Worm (Caenorhabditis elegans) whole organism, L4 larva: ENCODE measurements around the gene C45G9.8.

Source experiments
- F10B5.3 ChIP-seq: sonication (generic microtip); optimal IDR thresholded peaks from 2 replicates; lab custom pipeline; 2016; ENCODE audit warnings: mild to moderate bottlenecking, missing genetic modification characterization, missing compliant biosample characterization
- F49E8.2 ChIP-seq: sonication (generic microtip); optimal IDR thresholded peaks from 2 replicates; lab custom pipeline; 2016; ENCODE audit warnings: missing compliant biosample characterization, mild to moderate bottlenecking, missing genetic modification characterization, borderline replicate concordance
- T20F7.1 ChIP-seq: fragments of 200-800 bp; sonication (Bioruptor generic); optimal IDR thresholded peaks from 2 replicates; lab custom pipeline; 2018; ENCODE audit warnings: mild to moderate bottlenecking, missing genetic modification characterization, missing compliant biosample characterization
- T26A8.4 ChIP-seq: fragments of 200-800 bp; sonication (Bioruptor generic); IDR thresholded peaks from 2 replicates; pipeline ENCODE4 v1.3.6; 2022; ENCODE audit warnings: missing genetic modification characterization, missing compliant biosample characterization
- Y105C5A.15 ChIP-seq: fragments of 200-800 bp; sonication (Bioruptor generic); IDR thresholded peaks from 2 replicates; pipeline ENCODE4 v1.3.6; 2022; ENCODE audit warnings: missing genetic modification characterization, missing compliant biosample characterization
- Y48G9A.11 ChIP-seq: fragments of 200-800 bp; sonication (Bioruptor generic); IDR thresholded peaks from 2 replicates; pipeline ENCODE4 v1.3.6; 2022; ENCODE audit warnings: missing genetic modification reagents, missing genetic modification characterization, missing compliant biosample characterization
- ZK337.2 ChIP-seq: fragments of 200-800 bp; sonication (Bioruptor generic); IDR thresholded peaks from 2 replicates; pipeline ENCODE4 v1.3.6; 2022; ENCODE audit warnings: missing genetic modification reagents, missing genetic modification characterization, missing compliant biosample characterization
- ama-1 ChIP-seq: fragments of 150-350 bp; optimal IDR thresholded peaks from 2 replicates; lab custom pipeline; 2014; ENCODE audit warnings: inconsistent platforms, mixed read lengths
- arid-1 ChIP-seq: fragments of 200-800 bp; sonication (Bioruptor generic); conservative IDR thresholded peaks from 2 replicates; pipeline ENCODE4 v1.3.6; 2022; ENCODE audit warnings: missing genetic modification reagents, missing genetic modification characterization, missing compliant biosample characterization
- ceh-20 ChIP-seq: fragments of 200-800 bp; sonication (Bioruptor generic); IDR thresholded peaks from 2 replicates; pipeline ENCODE4 v1.3.6; 2022; ENCODE audit warnings: missing genetic modification reagents, missing genetic modification characterization, missing compliant biosample characterization
- ces-1 ChIP-seq: fragments of 150-350 bp; sonication (generic microtip); optimal IDR thresholded peaks from 4 replicates; lab custom pipeline; 2014; ENCODE audit warnings: missing biosample characterization, missing genetic modification reagents, missing genetic modification characterization
- cey-2 ChIP-seq: sonication (generic microtip); optimal IDR thresholded peaks from 3 replicates; lab custom pipeline; 2017; ENCODE audit warnings: missing genetic modification characterization, mild to moderate bottlenecking, missing compliant biosample characterization, antibody characterized with exemption, borderline replicate concordance; ENCODE audit not compliant: insufficient read depth
- dmd-8 ChIP-seq: fragments of 200-800 bp; sonication (Bioruptor generic); IDR thresholded peaks from 2 replicates; pipeline ENCODE4 v1.3.6; 2022; ENCODE audit warnings: missing genetic modification characterization, missing compliant biosample characterization
- gei-8 ChIP-seq: fragments of 200-800 bp; sonication (Bioruptor generic); optimal IDR thresholded peaks from 2 replicates; lab custom pipeline; 2018; ENCODE audit warnings: mild to moderate bottlenecking, missing genetic modification characterization, missing compliant biosample characterization
- hif-1 ChIP-seq, 2 experiments: sonication (generic microtip); optimal IDR thresholded peaks; 2 replicates each; lab custom pipeline; 2016 to 2017; ENCODE audit warnings: missing compliant biosample characterization in 2 of 2, missing genetic modification characterization in 2 of 2, missing genetic modification reagents in 2 of 2, missing genotype in 2 of 2, mild to moderate bottlenecking in 1 of 2
- hlh-30 ChIP-seq: sonication (generic microtip); optimal IDR thresholded peaks from 2 replicates; lab custom pipeline; 2017; ENCODE audit warnings: antibody characterized with exemption, mild to moderate bottlenecking, missing genetic modification characterization, missing compliant biosample characterization; ENCODE audit not compliant: insufficient read depth
- jun-1 ChIP-seq: fragments of 150-350 bp; optimal IDR thresholded peaks from 2 replicates; lab custom pipeline; 2014; ENCODE audit warnings: missing biosample characterization, missing genetic modification reagents, missing genetic modification characterization
- lim-7 ChIP-seq: fragments of 200-800 bp; sonication (Bioruptor generic); IDR thresholded peaks from 2 replicates; pipeline ENCODE4 v1.3.6; 2022; ENCODE audit warnings: missing genetic modification characterization, missing compliant biosample characterization
- lin-29 ChIP-seq: fragments of 200-800 bp; sonication (Bioruptor generic); IDR thresholded peaks from 2 replicates; pipeline ENCODE4 v1.3.6; 2022; ENCODE audit warnings: missing genetic modification reagents, missing genetic modification characterization, missing compliant biosample characterization
- lin-38 ChIP-seq: fragments of 200-800 bp; sonication (Bioruptor generic); IDR thresholded peaks from 2 replicates; pipeline ENCODE4 v1.3.6; 2022; ENCODE audit warnings: missing genetic modification reagents, missing genetic modification characterization, missing compliant biosample characterization
- lin-39 ChIP-seq: fragments of 150-350 bp; optimal IDR thresholded peaks from 2 replicates; lab custom pipeline; 2014; ENCODE audit warnings: missing biosample characterization, missing genetic modification reagents, missing genetic modification characterization
- lir-3 ChIP-seq: sonication (generic microtip); optimal IDR thresholded peaks from 2 replicates; lab custom pipeline; 2016; ENCODE audit warnings: mild to moderate bottlenecking, missing genetic modification characterization, missing compliant biosample characterization
- lsy-2 ChIP-seq, 2 experiments: fragments of 150-350 bp in 1 of 2; sonication (generic microtip) in 1 of 2; optimal IDR thresholded peaks; 2 replicates each; lab custom pipeline; 2014 to 2017; ENCODE audit warnings: missing biosample characterization in 2 of 2, missing genetic modification characterization in 2 of 2
- madf-9 ChIP-seq: fragments of 200-800 bp; sonication (Bioruptor generic); conservative IDR thresholded peaks from 2 replicates; pipeline ENCODE4 v1.3.6; 2022; ENCODE audit warnings: missing genetic modification reagents, missing genetic modification characterization, missing compliant biosample characterization
- mdt-29 ChIP-seq: fragments of 200-800 bp; sonication (Bioruptor generic); IDR thresholded peaks from 2 replicates; pipeline ENCODE4 v1.3.6; 2022; ENCODE audit warnings: missing genetic modification reagents, missing genetic modification characterization, missing compliant biosample characterization
- mep-1 ChIP-seq: fragments of 150-350 bp; sonication (generic microtip); optimal IDR thresholded peaks from 3 replicates; lab custom pipeline; 2014; ENCODE audit warnings: missing biosample characterization, missing genetic modification characterization
- nhr-10 ChIP-seq: fragments of 150-350 bp; optimal IDR thresholded peaks from 2 replicates; lab custom pipeline; 2014; ENCODE audit warnings: missing biosample characterization, missing genetic modification characterization
- nhr-11 ChIP-seq: fragments of 150-350 bp; optimal IDR thresholded peaks from 2 replicates; lab custom pipeline; 2014; ENCODE audit warnings: missing biosample characterization, missing genetic modification characterization
- nhr-237 ChIP-seq: sonication (generic microtip); optimal IDR thresholded peaks from 2 replicates; lab custom pipeline; 2017; ENCODE audit warnings: missing biosample characterization, missing genetic modification characterization
- nhr-28 ChIP-seq: fragments of 150-350 bp; optimal IDR thresholded peaks from 2 replicates; lab custom pipeline; 2014; ENCODE audit warnings: missing biosample characterization, missing genetic modification characterization
- nhr-41 ChIP-seq: fragments of 200-800 bp; sonication (Bioruptor generic); IDR thresholded peaks from 2 replicates; pipeline ENCODE4 v1.3.6; 2022; ENCODE audit warnings: missing genetic modification reagents, missing genetic modification characterization, missing compliant biosample characterization
- nhr-42 ChIP-seq: fragments of 200-800 bp; sonication (Bioruptor generic); IDR thresholded peaks from 2 replicates; pipeline ENCODE4 v1.3.6; 2022; ENCODE audit warnings: missing genetic modification characterization, missing compliant biosample characterization
- nhr-76 ChIP-seq: fragments of 150-350 bp; optimal IDR thresholded peaks from 2 replicates; lab custom pipeline; 2014; ENCODE audit warnings: missing biosample characterization, missing genetic modification characterization
- nhr-77 ChIP-seq: fragments of 150-350 bp; optimal IDR thresholded peaks from 2 replicates; lab custom pipeline; 2014; ENCODE audit warnings: missing biosample characterization, missing genetic modification characterization
- rbr-2 ChIP-seq: sonication (generic microtip); optimal IDR thresholded peaks from 2 replicates; lab custom pipeline; 2016; ENCODE audit warnings: missing genotype, missing genetic modification characterization, missing compliant biosample characterization
- saeg-2 ChIP-seq: fragments of 200-800 bp; sonication (Bioruptor generic); IDR thresholded peaks from 2 replicates; pipeline ENCODE4 v1.3.6; 2022; ENCODE audit warnings: missing genetic modification reagents, missing genetic modification characterization, missing compliant biosample characterization
- set-16 ChIP-seq: fragments of 200-800 bp; sonication (Bioruptor generic); IDR thresholded peaks from 2 replicates; pipeline ENCODE4 v1.3.6; 2022; ENCODE audit warnings: missing genetic modification reagents, missing genetic modification characterization, missing compliant biosample characterization
- spr-1 ChIP-seq: sonication (generic microtip); optimal IDR thresholded peaks from 2 replicates; lab custom pipeline; 2016; ENCODE audit warnings: mild to moderate bottlenecking, missing genetic modification characterization, missing compliant biosample characterization
- spr-3 ChIP-seq: fragments of 200-800 bp; sonication (Bioruptor generic); optimal IDR thresholded peaks from 2 replicates; lab custom pipeline; 2018; ENCODE audit warnings: mild to moderate bottlenecking, missing genetic modification characterization, missing compliant biosample characterization
- tag-97 ChIP-seq: fragments of 200-800 bp; sonication (Bioruptor generic); IDR thresholded peaks from 2 replicates; pipeline ENCODE4 v1.3.6; 2022; ENCODE audit warnings: missing genetic modification characterization, missing compliant biosample characterization
- tra-1 ChIP-seq: fragments of 200-800 bp; sonication (Bioruptor generic); IDR thresholded peaks from 2 replicates; pipeline ENCODE4 v1.3.6; 2022; ENCODE audit warnings: missing genetic modification reagents, missing genetic modification characterization, missing compliant biosample characterization
- unc-39 ChIP-seq: sonication (generic microtip); optimal IDR thresholded peaks from 2 replicates; lab custom pipeline; 2017; ENCODE audit warnings: missing biosample characterization, missing genetic modification characterization
- vab-7 ChIP-seq: fragments of 200-800 bp; sonication (Bioruptor generic); IDR thresholded peaks from 2 replicates; pipeline ENCODE4 v1.3.6; 2022; ENCODE audit warnings: missing genetic modification reagents, missing genetic modification characterization, missing compliant biosample characterization
- zip-11 ChIP-seq: fragments of 200-800 bp; sonication (Bioruptor generic); IDR thresholded peaks from 2 replicates; pipeline ENCODE4 v1.3.6; 2022; ENCODE audit warnings: missing genetic modification characterization, missing compliant biosample characterization

C45G9.8 gene

ce11 chrIII:5047175-5047574 lies 6.3 kb downstream of the C45G9.8 start, which contains the start of gene txbp-3 (continued):
- TF ChIP-seq set-16 (GFP tag; lab: Robert Waterston, UW) (no peak), Y105C5A.15 (no peak), saeg-2 (GFP tag; lab: Robert Waterston, UW) (no peak), rbr-2 (tag; lab: Kevin White, UChicago) (peak; percentile 1), hif-1 (tag; optimal IDR thresholded peaks at IDR 0.05; lab: Kevin White, UChicago) (peak in 1 of 2 experiments; percentile 33), ceh-20 (GFP tag; lab: Robert Waterston, UW) (no peak), lin-39 (tag; lab: Kevin White, UChicago) (no peak), ces-1 (GFP tag; lab: Kevin White, UChicago) (peak; percentile 12), nhr-28 (tag; lab: Kevin White, UChicago) (peak; percentile 77)

- no peak for TF ChIP-seq nhr-237
- no peak for TF ChIP-seq nhr-10
- TF ChIP-seq rbr-2 (tag; lab: Kevin White, UChicago), result no peak
- no peak for TF ChIP-seq unc-39
- TF ChIP-seq ama-1 (lab: Kevin White, UChicago), result no peak
- TF ChIP-seq zip-11 (GFP tag; lab: Robert Waterston, UW), result no peak
- TF ChIP-seq tra-1 (GFP tag; lab: Robert Waterston, UW), result no peak
- no peak for TF ChIP-seq nhr-77 (tag; lab: Kevin White, UChicago)
- TF ChIP-seq T20F7.1, result no peak
- no peak for TF ChIP-seq nhr-41 (GFP tag; lab: Robert Waterston, UW)
Measured at ce11 chrIII:5044709-5045108, 8.7 kb downstream of the C45G9.8 start, which contains the start of gene C45G9.14. Gene C45G9.14 (plus strand): TSS chrIII:5045009.

ce11 chrIII:5042112-5042511 lies 11.3 kb downstream of the C45G9.8 start, which contains the start of gene nlp-43:
Gene nlp-43 (plus strand): TSS chrIII:5042412.
- TF ChIP-seq cey-2 (tag; lab: Kevin White, UChicago), result no peak
- no peak for TF ChIP-seq spr-1
- no peak for TF ChIP-seq nhr-42 (GFP tag; lab: Robert Waterston, UW)

ce11 chrIII:5036158-5036557 lies 17.3 kb downstream of the C45G9.8 start, which contains the start of gene C45G9.6:
Gene C45G9.6 (plus strand): TSS chrIII:5036458.
- TF ChIP-seq jun-1, result no peak
- no peak for TF ChIP-seq vab-7 (GFP tag; lab: Robert Waterston, UW)
- TF ChIP-seq lin-29 (GFP tag; lab: Robert Waterston, UW), result no peak
- TF ChIP-seq tra-1 (GFP tag; lab: Robert Waterston, UW), result no peak
- no peak for TF ChIP-seq nhr-76 (tag; lab: Kevin White, UChicago)
- no peak for TF ChIP-seq lir-3 (tag; lab: Kevin White, UChicago)
- TF ChIP-seq lin-38 (GFP tag; lab: Robert Waterston, UW), result no peak
- no peak for TF ChIP-seq arid-1
- TF ChIP-seq rbr-2 (tag; lab: Kevin White, UChicago), result no peak
- TF ChIP-seq hlh-30 (tag; lab: Kevin White, UChicago), result no peak
- TF ChIP-seq F49E8.2 (tag; lab: Kevin White, UChicago), result no peak
- no peak for TF ChIP-seq lim-7 (GFP tag; lab: Robert Waterston, UW)
- TF ChIP-seq mep-1 (tag; lab: Kevin White, UChicago), result no peak

ce11 chrIII:5031375-5031836 lies 22.0 kb downstream of the C45G9.8 start:
- TF ChIP-seq T26A8.4 (peak; percentile 94), arid-1 (peak; percentile 92), nhr-11 (tag; lab: Kevin White, UChicago) (peak; percentile 50), F10B5.3 (peak; percentile 70), dmd-8 (GFP tag; lab: Robert Waterston, UW) (peak; percentile 65; the same call in 1 of the 2 replicates), madf-9 (GFP tag; lab: Robert Waterston, UW) (peak; percentile 77), mep-1 (tag; lab: Kevin White, UChicago) (peak; percentile 85), lsy-2 (tag; optimal IDR thresholded peaks at IDR 0.05; lab: Kevin White, UChicago) (peak in 1 of 2 experiments; percentile 53), vab-7 (GFP tag; lab: Robert Waterston, UW) (peak; percentile 72), spr-3 (peak; percentile 68), Y48G9A.11 (GFP tag; lab: Robert Waterston, UW) (peak; percentile 68; the same call in 1 of the 2 replicates), F49E8.2 (tag; lab: Kevin White, UChicago) (peak; percentile 23), mdt-29 (GFP tag; lab: Robert Waterston, UW) (peak; percentile 80), tag-97 (GFP tag; lab: Robert Waterston, UW) (peak; percentile 77; the same call in 1 of the 2 replicates), ZK337.2 (GFP tag; lab: Robert Waterston, UW) (peak; percentile 58; the same call in 1 of the 2 replicates), gei-8 (GFP tag; lab: Kevin White, UChicago) (peak; percentile 75)
